Worm (Caenorhabditis elegans): ENCODE data around the gene F54D12.10.

Gene F54D12.10

DNA sequence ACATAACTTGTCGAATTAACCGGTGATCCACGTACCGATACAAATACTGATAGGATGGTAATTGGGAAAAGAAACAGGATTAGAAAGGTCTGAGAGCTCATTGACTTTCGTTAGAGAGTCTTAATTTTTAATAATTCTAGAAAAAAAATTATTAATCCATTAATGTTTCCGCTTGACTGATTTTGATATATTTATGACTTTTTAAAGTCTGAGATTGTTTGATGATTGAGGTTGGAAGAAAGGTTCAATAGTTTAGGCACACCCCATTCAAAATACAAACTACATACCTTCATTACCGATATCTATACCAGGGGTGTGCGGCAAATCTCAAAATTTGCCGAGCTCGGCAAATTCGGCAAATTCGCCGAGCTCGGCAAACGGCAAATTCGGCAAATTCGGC is at the start of gene F54D12.10:
Gene F54D12.10, minus strand, starts transcription at position 101 of the 400 bp plus-strand sequence.
- TF ChIP-seq zip-8 (tag; optimal IDR thresholded peaks at IDR 0.05) (no peak), hlh-1 (tag; optimal IDR thresholded peaks at IDR 0.05) (no peak), snpc-4 (tag; optimal IDR thresholded peaks at IDR 0.05) (no peak), nhr-12 (tag; optimal IDR thresholded peaks at IDR 0.05) (no peak), blmp-1 (tag; optimal IDR thresholded peaks at IDR 0.05) (no peak), tbx-8 (GFP tag; optimal IDR thresholded peaks at IDR 0.05) (no peak), flh-1 (GFP tag; optimal IDR thresholded peaks at IDR 0.05) (no peak), lin-32 (GFP tag; optimal IDR thresholded peaks at IDR 0.05) (no peak)

ce11 chrII:1423660-1424059 is 45.5 kb upstream of the F54D12.10 start, which contains the start of gene Y51H7C.10:
TSS of gene Y51H7C.10 (minus strand) at chrII:1423760.
- TF ChIP-seq mep-1 (tag; optimal IDR thresholded peaks at IDR 0.05), result no peak
- TF ChIP-seq mab-5 (tag; optimal IDR thresholded peaks at IDR 0.05), result no peak
- TF ChIP-seq zip-8 (tag; optimal IDR thresholded peaks at IDR 0.05), result no peak
- TF ChIP-seq drap-1 (GFP tag; optimal IDR thresholded peaks at IDR 0.05), result no peak
- TF ChIP-seq mls-2 (tag; optimal IDR thresholded peaks at IDR 0.05), result no peak
- no peak for TF ChIP-seq nhr-237 (tag; optimal IDR thresholded peaks at IDR 0.05)
- no peak for TF ChIP-seq blmp-1 (tag; optimal IDR thresholded peaks at IDR 0.05)
- TF ChIP-seq lin-32 (GFP tag; optimal IDR thresholded peaks at IDR 0.05), result no peak
- TF ChIP-seq snpc-4 (tag; optimal IDR thresholded peaks at IDR 0.05), result no peak
- TF ChIP-seq pha-4 (tag; optimal IDR thresholded peaks at IDR 0.05), result no peak

- no peak for TF ChIP-seq lin-32 (GFP tag; optimal IDR thresholded peaks at IDR 0.05)
- no peak for TF ChIP-seq blmp-1 (tag; optimal IDR thresholded peaks at IDR 0.05)
- no peak for TF ChIP-seq elt-3 (tag; optimal IDR thresholded peaks at IDR 0.05)
- no peak for TF ChIP-seq mls-2 (tag; optimal IDR thresholded peaks at IDR 0.05)
- no peak for TF ChIP-seq cnd-1 (tag; optimal IDR thresholded peaks at IDR 0.05)
- TF ChIP-seq lsy-2 (tag; optimal IDR thresholded peaks at IDR 0.05), result no peak
- TF ChIP-seq mab-5 (tag; optimal IDR thresholded peaks at IDR 0.05), result no peak
- TF ChIP-seq unc-62 (GFP tag; optimal IDR thresholded peaks at IDR 0.05), result no peak
- no peak for TF ChIP-seq nhr-237 (tag; optimal IDR thresholded peaks at IDR 0.05)
- no peak for TF ChIP-seq tbx-8 (GFP tag; optimal IDR thresholded peaks at IDR 0.05)
- TF ChIP-seq ceh-43 (GFP tag; optimal IDR thresholded peaks at IDR 0.05), result no peak
- TF ChIP-seq bed-3 (GFP tag; optimal IDR thresholded peaks at IDR 0.05), result no peak
- no peak for TF ChIP-seq ceh-83 (GFP tag; optimal IDR thresholded peaks at IDR 0.05)
- no peak for TF ChIP-seq elt-1 (tag; optimal IDR thresholded peaks at IDR 0.05; ENCODE audit: borderline replicate concordance, insufficient read depth)
Measured at ce11 chrII:1420806-1421463, 42.8 kb upstream of the F54D12.10 start.

DNA sequence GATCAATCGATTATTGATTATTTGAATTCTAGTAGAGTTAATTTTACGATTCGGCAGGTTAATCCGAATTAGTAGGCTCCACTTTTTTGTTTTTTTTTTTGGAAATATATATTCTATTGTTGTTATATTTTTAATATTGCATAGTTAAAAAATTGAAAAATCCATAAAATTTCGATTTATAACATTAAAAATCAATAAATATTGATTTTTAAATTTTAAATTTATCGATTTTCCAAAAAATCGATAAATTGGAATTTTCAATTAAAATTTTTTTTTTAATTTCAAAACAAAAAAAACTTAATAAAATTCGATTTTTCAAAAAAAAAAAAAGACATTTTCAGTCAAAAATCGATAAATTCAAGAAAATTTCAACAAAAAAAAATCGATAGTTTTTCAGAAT is 41.8 kb upstream of the F54D12.10 start:
- TF ChIP-seq elt-3 (tag; optimal IDR thresholded peaks at IDR 0.05), result no peak

ce11 chrII:1412359-1412907 is 34.3 kb upstream of the F54D12.10 start, which contains the start of gene alkb-1:
TSS of gene alkb-1 (plus strand) at chrII:1412409.
- TF ChIP-seq zip-8 (tag; optimal IDR thresholded peaks at IDR 0.05) (no peak), ceh-43 (GFP tag; optimal IDR thresholded peaks at IDR 0.05) (no peak), lin-32 (GFP tag; optimal IDR thresholded peaks at IDR 0.05) (no peak), nhr-28 (tag; optimal IDR thresholded peaks at IDR 0.05) (no peak), unc-39 (tag; optimal IDR thresholded peaks at IDR 0.05) (no peak), mep-1 (tag; optimal IDR thresholded peaks at IDR 0.05) (no peak)

ce11 chrII:1411372-1411771 is 33.2 kb upstream of the F54D12.10 start, which contains the start of gene Y51H7C.9:
TSS of gene Y51H7C.9 (minus strand) at chrII:1411472.
- TF ChIP-seq mab-5 (tag; optimal IDR thresholded peaks at IDR 0.05), result no peak
- TF ChIP-seq lin-32 (GFP tag; optimal IDR thresholded peaks at IDR 0.05), result no peak
- no peak for TF ChIP-seq mep-1 (tag; optimal IDR thresholded peaks at IDR 0.05)
- no peak for TF ChIP-seq pha-4 (tag; optimal IDR thresholded peaks at IDR 0.05)
- no peak for TF ChIP-seq blmp-1 (tag; optimal IDR thresholded peaks at IDR 0.05)
- TF ChIP-seq ham-2 (GFP tag; optimal IDR thresholded peaks at IDR 0.05), result no peak
- no peak for TF ChIP-seq ztf-11 (tag; optimal IDR thresholded peaks at IDR 0.05)
- no peak for TF ChIP-seq ceh-83 (GFP tag; optimal IDR thresholded peaks at IDR 0.05)
- TF ChIP-seq nhr-28 (tag; optimal IDR thresholded peaks at IDR 0.05), result no peak
- TF ChIP-seq hlh-1 (tag; optimal IDR thresholded peaks at IDR 0.05), result no peak
- no peak for TF ChIP-seq ceh-43 (GFP tag; optimal IDR thresholded peaks at IDR 0.05)
- TF ChIP-seq ceh-39 (tag; optimal IDR thresholded peaks at IDR 0.05), result no peak
- TF ChIP-seq ces-1 (GFP tag; optimal IDR thresholded peaks at IDR 0.05), result no peak
- no peak for TF ChIP-seq nhr-12 (tag; optimal IDR thresholded peaks at IDR 0.05)
- TF ChIP-seq unc-62 (GFP tag; optimal IDR thresholded peaks at IDR 0.05), result no peak
- TF ChIP-seq snpc-4 (tag; optimal IDR thresholded peaks at IDR 0.05), result no peak
- no peak for TF ChIP-seq lsy-2 (tag; optimal IDR thresholded peaks at IDR 0.05)
- no peak for TF ChIP-seq nhr-76 (tag; optimal IDR thresholded peaks at IDR 0.05)
- TF ChIP-seq M03D4.4 (tag; optimal IDR thresholded peaks at IDR 0.05), result no peak
